Fruit fly (Drosophila melanogaster) whole organism, larva: ENCODE measurements around the gene Dic4.

Experiments used
- noc ChIP-seq: fragments of 200-800 bp; sonication (Bioruptor generic); optimal IDR thresholded peaks from 3 replicates; lab custom pipeline; 2019; ENCODE audit warnings: missing biosample characterization, mild to moderate bottlenecking, missing genetic modification characterization, moderate library complexity

Dic4 gene

dm6 chr3L:18653737-18654136 lies 44.5 kb downstream of the Dic4 start:
- TF ChIP-seq noc = no peak
